Fruit fly (Drosophila melanogaster): Measurements from ENCODE around the gene Zn72D.

dm6 chr3L:16150161-16150538, 37.7 kb upstream of the Zn72D start:
- TF ChIP-seq ttk (optimal IDR thresholded peaks at IDR 0.05) (no peak), h (optimal IDR thresholded peaks at IDR 0.05) (no peak)

Data from Kc167 (cell line).